Worm (Caenorhabditis elegans) whole organism, young adult: ENCODE results near the gene F28H7.3.

ENCODE experiments used
- B0019.2 ChIP-seq: fragments of 200-800 bp; sonication (Bioruptor generic); conservative IDR thresholded peaks from 2 replicates; pipeline ENCODE4 v1.3.6; 2022; ENCODE audit warnings: missing genetic modification reagents, missing genetic modification characterization, missing compliant biosample characterization
- F22D6.2 ChIP-seq: sonication (generic microtip); optimal IDR thresholded peaks from 2 replicates; lab custom pipeline; 2016; ENCODE audit warnings: mild to moderate bottlenecking, missing genetic modification characterization, missing compliant biosample characterization
- F23B12.7 ChIP-seq: sonication (generic microtip); optimal IDR thresholded peaks from 2 replicates; lab custom pipeline; 2017; ENCODE audit warnings: missing genetic modification characterization, mild to moderate bottlenecking, missing compliant biosample characterization, antibody characterized with exemption, moderate library complexity; ENCODE audit not compliant: insufficient read depth
- F37B4.10 ChIP-seq: fragments of 200-800 bp; sonication (Bioruptor generic); IDR thresholded peaks from 2 replicates; pipeline ENCODE4 v1.3.6; 2022; ENCODE audit warnings: missing genetic modification characterization, missing compliant biosample characterization
- F39B2.1 ChIP-seq: fragments of 200-800 bp; sonication (Bioruptor generic); IDR thresholded peaks from 2 replicates; pipeline ENCODE4 v1.3.6; 2022; ENCODE audit warnings: missing genetic modification reagents, missing genetic modification characterization, missing compliant biosample characterization
- F52B5.7 ChIP-seq: sonication (generic microtip); optimal IDR thresholded peaks from 2 replicates; lab custom pipeline; 2016; ENCODE audit warnings: mild to moderate bottlenecking, missing genetic modification characterization, missing compliant biosample characterization
- F57C9.4 ChIP-seq: sonication (generic microtip); optimal IDR thresholded peaks from 2 replicates; lab custom pipeline; 2017; ENCODE audit warnings: mild to moderate bottlenecking, missing genetic modification characterization, missing compliant biosample characterization
- Y53F4B.3 ChIP-seq: fragments of 200-800 bp; sonication (Bioruptor generic); IDR thresholded peaks from 2 replicates; pipeline ENCODE4 v1.3.6; 2022; ENCODE audit warnings: missing genetic modification reagents, missing genetic modification characterization, missing compliant biosample characterization
- ZK185.1 ChIP-seq: sonication (generic microtip); optimal IDR thresholded peaks from 2 replicates; lab custom pipeline; 2016; ENCODE audit warnings: mild to moderate bottlenecking, missing genetic modification characterization, missing compliant biosample characterization; ENCODE audit not compliant: poor library complexity, severe bottlenecking
- aptf-3 ChIP-seq: fragments of 200-800 bp; sonication (Bioruptor generic); IDR thresholded peaks from 2 replicates; pipeline ENCODE4 v1.3.6; 2022; ENCODE audit warnings: missing genetic modification characterization, missing compliant biosample characterization
- athp-1 ChIP-seq: sonication (generic microtip); optimal IDR thresholded peaks from 2 replicates; lab custom pipeline; 2017; ENCODE audit warnings: mild to moderate bottlenecking, missing genetic modification characterization, missing compliant biosample characterization
- bed-1 ChIP-seq: fragments of 200-800 bp; sonication (Bioruptor generic); IDR thresholded peaks from 2 replicates; pipeline ENCODE4 v1.3.6; 2022; ENCODE audit warnings: missing genetic modification reagents, missing genetic modification characterization, missing compliant biosample characterization
- ccch-3 ChIP-seq: fragments of 200-800 bp; sonication (Bioruptor generic); optimal IDR thresholded peaks from 2 replicates; lab custom pipeline; 2018; ENCODE audit warnings: mild to moderate bottlenecking, missing genetic modification characterization, missing compliant biosample characterization
- cebp-1 ChIP-seq, 2 experiments: fragments of 200-800 bp in 1 of 2; sonication (Bioruptor generic) in 1 of 2; sonication (generic microtip) in 1 of 2; IDR thresholded peaks in 1 of 2; optimal IDR thresholded peaks in 1 of 2; 2 replicates each; pipeline versions ENCODE4 v1.3.6 to Lab custom; 2017 to 2022; ENCODE audit warnings: missing compliant biosample characterization in 2 of 2, missing genetic modification characterization in 2 of 2, mild to moderate bottlenecking in 1 of 2, missing genetic modification reagents in 1 of 2, moderate library complexity in 1 of 2
- cebp-2 ChIP-seq: fragments of 200-800 bp; sonication (Bioruptor generic); IDR thresholded peaks from 2 replicates; pipeline ENCODE4 v1.3.6; 2022; ENCODE audit warnings: missing genetic modification characterization, missing compliant biosample characterization
- ceh-27 ChIP-seq: fragments of 200-800 bp; sonication (Bioruptor generic); optimal IDR thresholded peaks from 2 replicates; lab custom pipeline; 2018; ENCODE audit warnings: mild to moderate bottlenecking, missing genetic modification characterization, moderate library complexity, missing compliant biosample characterization
- ceh-58 ChIP-seq: fragments of 200-800 bp; sonication (Bioruptor generic); IDR thresholded peaks from 2 replicates; pipeline ENCODE4 v1.3.6; 2022; ENCODE audit warnings: missing genetic modification characterization, missing compliant biosample characterization
- ceh-91 ChIP-seq: fragments of 200-800 bp; sonication (Bioruptor generic); IDR thresholded peaks from 2 replicates; pipeline ENCODE4 v1.3.6; 2022; ENCODE audit warnings: missing genetic modification reagents, missing genetic modification characterization, missing compliant biosample characterization
- dpff-1 ChIP-seq: sonication (generic microtip); optimal IDR thresholded peaks from 2 replicates; lab custom pipeline; 2017; ENCODE audit warnings: mild to moderate bottlenecking, missing genetic modification characterization, missing compliant biosample characterization
- dpl-1 ChIP-seq: fragments of 150-350 bp; optimal IDR thresholded peaks from 2 replicates; lab custom pipeline; 2014; ENCODE audit warnings: missing biosample characterization, missing genetic modification reagents, missing genetic modification characterization
- efl-1 ChIP-seq: fragments of 150-350 bp; optimal IDR thresholded peaks from 2 replicates; lab custom pipeline; 2014; ENCODE audit warnings: missing biosample characterization, missing genetic modification reagents, missing genetic modification characterization
- ets-4 ChIP-seq: fragments of 200-800 bp; sonication (Bioruptor generic); optimal IDR thresholded peaks from 2 replicates; lab custom pipeline; 2018; ENCODE audit warnings: mild to moderate bottlenecking, missing genetic modification characterization, missing compliant biosample characterization
- fkh-3 ChIP-seq: sonication (generic microtip); optimal IDR thresholded peaks from 2 replicates; lab custom pipeline; 2016; ENCODE audit warnings: mild to moderate bottlenecking, missing genetic modification characterization, missing compliant biosample characterization
- gei-17 ChIP-seq: fragments of 200-800 bp; sonication (Bioruptor generic); optimal IDR thresholded peaks from 2 replicates; lab custom pipeline; 2018; ENCODE audit warnings: mild to moderate bottlenecking, missing genetic modification characterization, missing compliant biosample characterization
- hmg-1.2 ChIP-seq: fragments of 200-800 bp; sonication (Bioruptor generic); IDR thresholded peaks from 2 replicates; pipeline ENCODE4 v1.3.6; 2022; ENCODE audit warnings: missing genetic modification reagents, missing genetic modification characterization, missing compliant biosample characterization
- hrde-1 ChIP-seq: sonication (generic microtip); optimal IDR thresholded peaks from 2 replicates; lab custom pipeline; 2016; ENCODE audit warnings: missing genetic modification characterization, mild to moderate bottlenecking, missing compliant biosample characterization, moderate library complexity, missing genotype, missing genetic modification reagents, borderline replicate concordance
- let-526 ChIP-seq: fragments of 200-800 bp; sonication (Bioruptor generic); IDR thresholded peaks from 2 replicates; pipeline ENCODE4 v1.3.6; 2022; ENCODE audit warnings: missing genetic modification reagents, missing genetic modification characterization, missing compliant biosample characterization
- lin-26 ChIP-seq: fragments of 200-800 bp; sonication (Bioruptor generic); IDR thresholded peaks from 2 replicates; pipeline ENCODE4 v1.3.6; 2022; ENCODE audit warnings: missing genetic modification reagents, missing genetic modification characterization, missing compliant biosample characterization
- lsy-27 ChIP-seq: sonication (generic microtip); optimal IDR thresholded peaks from 2 replicates; lab custom pipeline; 2017; ENCODE audit warnings: missing genetic modification characterization, mild to moderate bottlenecking, missing compliant biosample characterization, antibody characterized with exemption, missing genotype, borderline replicate concordance; ENCODE audit not compliant: insufficient read depth
- nfya-1 ChIP-seq: sonication (generic microtip); optimal IDR thresholded peaks from 2 replicates; lab custom pipeline; 2017; ENCODE audit warnings: antibody characterized with exemption, missing compliant biosample characterization, missing genetic modification characterization, borderline replicate concordance; ENCODE audit not compliant: insufficient read depth
- nfya-2 ChIP-seq: fragments of 200-800 bp; sonication (Bioruptor generic); IDR thresholded peaks from 2 replicates; pipeline ENCODE4 v1.3.6; 2022; ENCODE audit warnings: missing genetic modification reagents, missing genetic modification characterization, missing compliant biosample characterization
- nfyb-1 ChIP-seq: fragments of 200-800 bp; sonication (Bioruptor generic); IDR thresholded peaks from 2 replicates; pipeline ENCODE4 v1.3.6; 2022; ENCODE audit warnings: missing genetic modification reagents, missing genetic modification characterization, missing compliant biosample characterization
- nhr-27 ChIP-seq: fragments of 200-800 bp; sonication (Bioruptor generic); optimal IDR thresholded peaks from 2 replicates; lab custom pipeline; 2018; ENCODE audit warnings: mild to moderate bottlenecking, missing genetic modification characterization, moderate library complexity, missing compliant biosample characterization
- pbrm-1 ChIP-seq: fragments of 200-800 bp; sonication (Bioruptor generic); IDR thresholded peaks from 2 replicates; pipeline ENCODE4 v1.3.6; 2022; ENCODE audit warnings: missing genetic modification reagents, missing genetic modification characterization, missing compliant biosample characterization
- pha-4 ChIP-seq: fragments of 150-350 bp; sonication (generic microtip); optimal IDR thresholded peaks from 2 replicates; lab custom pipeline; 2014; ENCODE audit warnings: missing biosample characterization, missing genetic modification reagents, missing genetic modification characterization
- rcor-1 ChIP-seq: fragments of 200-800 bp; sonication (Bioruptor generic); IDR thresholded peaks from 2 replicates; pipeline ENCODE4 v1.3.6; 2022; ENCODE audit warnings: missing genetic modification reagents, missing genetic modification characterization, missing compliant biosample characterization
- snpc-1.3 ChIP-seq: sonication (generic microtip); optimal IDR thresholded peaks from 2 replicates; lab custom pipeline; 2017; ENCODE audit warnings: missing genetic modification characterization, mild to moderate bottlenecking, missing compliant biosample characterization, antibody characterized with exemption, moderate library complexity, missing genotype, missing genetic modification reagents; ENCODE audit not compliant: insufficient read depth
- snpc-4 ChIP-seq, 5 experiments: fragments of 150-350 bp in 1 of 5; sonication (generic microtip) in 4 of 5; optimal IDR thresholded peaks; 2 replicates each; lab custom pipeline; 2014 to 2018; ENCODE audit warnings: missing genetic modification characterization in 5 of 5, missing biosample characterization in 3 of 5, antibody characterized with exemption in 2 of 5, mild to moderate bottlenecking in 2 of 5, missing compliant biosample characterization in 2 of 5, missing genotype in 2 of 5, moderate library complexity in 2 of 5, missing genetic modification reagents in 1 of 5
- tbx-9 ChIP-seq: sonication (generic microtip); optimal IDR thresholded peaks from 2 replicates; lab custom pipeline; 2016; ENCODE audit warnings: borderline replicate concordance, missing genetic modification characterization, inconsistent platforms, missing compliant biosample characterization
- tlf-1 ChIP-seq: fragments of 200-800 bp; sonication (Bioruptor generic); optimal IDR thresholded peaks from 2 replicates; lab custom pipeline; 2018; ENCODE audit warnings: mild to moderate bottlenecking, missing genetic modification characterization, missing compliant biosample characterization
- zfh-2 ChIP-seq: fragments of 200-800 bp; sonication (Bioruptor generic); conservative IDR thresholded peaks from 2 replicates; pipeline ENCODE4 v1.3.6; 2022; ENCODE audit warnings: missing genetic modification reagents, missing genetic modification characterization, missing compliant biosample characterization
- ztf-22 ChIP-seq: fragments of 200-800 bp; sonication (Bioruptor generic); optimal IDR thresholded peaks from 2 replicates; lab custom pipeline; 2018; ENCODE audit warnings: mild to moderate bottlenecking, missing genetic modification characterization, moderate library complexity, missing compliant biosample characterization
- ztf-26 ChIP-seq: sonication (generic microtip); optimal IDR thresholded peaks from 2 replicates; lab custom pipeline; 2017; ENCODE audit warnings: missing genetic modification characterization, missing compliant biosample characterization
- ztf-28 ChIP-seq: fragments of 200-800 bp; sonication (Bioruptor generic); IDR thresholded peaks from 2 replicates; pipeline ENCODE4 v1.3.6; 2022; ENCODE audit warnings: missing genetic modification reagents, missing genetic modification characterization, missing compliant biosample characterization
- ztf-6 ChIP-seq: fragments of 200-800 bp; sonication (Bioruptor generic); IDR thresholded peaks from 2 replicates; pipeline ENCODE4 v1.3.6; 2022; ENCODE audit warnings: missing genetic modification reagents, missing genetic modification characterization, missing compliant biosample characterization

F28H7.3 gene

DNA sequence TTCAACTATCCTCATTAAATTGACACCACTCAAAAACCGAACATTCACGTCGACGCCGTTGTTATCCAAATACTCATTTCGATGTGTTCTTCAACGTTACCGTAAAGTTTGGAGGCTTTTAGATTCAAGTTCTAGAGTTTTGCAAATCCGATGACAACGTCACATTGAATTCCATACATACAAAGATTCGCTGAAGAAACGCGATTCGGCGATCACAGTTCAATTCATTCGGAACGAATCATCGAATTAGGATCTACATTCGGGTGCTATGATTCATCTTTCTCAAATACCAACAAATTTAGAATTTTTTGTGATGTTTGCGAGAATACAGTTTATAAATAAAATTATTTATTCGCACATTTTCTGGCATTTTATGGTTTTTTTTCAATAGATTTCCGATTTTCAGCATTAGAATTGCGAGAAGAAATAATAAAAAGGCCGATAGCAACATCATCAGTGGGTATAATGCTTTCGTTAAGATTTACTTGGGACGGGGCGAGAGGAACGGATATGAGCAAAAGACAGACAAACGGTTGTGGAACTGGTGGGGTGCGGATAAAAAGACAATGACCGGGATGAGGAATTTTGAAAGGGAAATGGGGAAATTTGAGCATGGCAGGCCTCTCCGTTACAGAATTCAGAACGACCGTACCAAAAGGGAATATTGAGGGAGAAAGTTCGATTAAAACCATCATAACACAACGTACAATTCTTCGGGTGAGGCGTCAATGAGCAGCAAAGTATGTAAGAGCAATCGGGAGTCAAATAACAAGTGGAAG is 38.6 kb downstream of the F28H7.3 start (continued):
- TF ChIP-seq hrde-1 (tag; lab: Kevin White, UChicago) (no peak), F39B2.1 (no peak), dpl-1 (GFP tag; lab: Kevin White, UChicago) (no peak), F37B4.10 (GFP tag; lab: Robert Waterston, UW) (no peak), rcor-1 (GFP tag; lab: Robert Waterston, UW) (no peak), let-526 (GFP tag; lab: Robert Waterston, UW) (0 out of 2 replicates have a peak, but pooled peaks have one; percentile 39), nfya-2 (GFP tag; lab: Robert Waterston, UW) (no peak), athp-1 (no peak), nfyb-1 (GFP tag; lab: Robert Waterston, UW) (peak; percentile 61; the same call in 1 of the 2 replicates), ztf-6 (no peak), efl-1 (GFP tag; lab: Kevin White, UChicago) (no peak), zfh-2 (GFP tag; lab: Robert Waterston, UW) (no peak), cebp-2 (GFP tag; lab: Robert Waterston, UW) (no peak), dpff-1 (tag; lab: Kevin White, UChicago) (no peak), ets-4 (no peak), snpc-1.3 (no peak), nfya-1 (tag; lab: Kevin White, UChicago) (no peak), pha-4 (tag; lab: Kevin White, UChicago) (no peak), ztf-22 (GFP tag; lab: Kevin White, UChicago) (no peak), Y53F4B.3 (GFP tag; lab: Robert Waterston, UW) (no peak), F52B5.7 (tag; lab: Kevin White, UChicago) (peak; percentile 8), cebp-1 (GFP tag; IDR thresholded peaks at IDR 0.05; lab: Robert Waterston, UW) (no peak), cebp-1 (tag; optimal IDR thresholded peaks at IDR 0.05; lab: Kevin White, UChicago) (peak; percentile 55), ZK185.1 (peak; percentile 18), ztf-28 (GFP tag; lab: Robert Waterston, UW) (no peak), lsy-27 (tag; lab: Kevin White, UChicago) (no peak), snpc-4 (GFP tag; optimal IDR thresholded peaks at IDR 0.05; lab: Kevin White, UChicago) (no peak), snpc-4 (tag; optimal IDR thresholded peaks at IDR 0.05; lab: Kevin White, UChicago) (no peak), B0019.2 (no peak), nhr-27 (tag; lab: Kevin White, UChicago) (no peak), fkh-3 (tag; lab: Kevin White, UChicago) (no peak), ceh-91 (GFP tag; lab: Robert Waterston, UW) (no peak), ceh-58 (no peak), lin-26 (GFP tag; lab: Robert Waterston, UW) (no peak), hmg-1.2 (GFP tag; lab: Robert Waterston, UW) (0 out of 2 replicates have a peak, but pooled peaks have one; percentile 8), tlf-1 (no peak), ztf-26 (no peak), bed-1 (GFP tag; lab: Robert Waterston, UW) (no peak), aptf-3 (GFP tag; lab: Robert Waterston, UW) (no peak), F57C9.4 (tag; lab: Kevin White, UChicago) (no peak), gei-17 (GFP tag; lab: Kevin White, UChicago) (no peak), F22D6.2 (tag; lab: Kevin White, UChicago) (no peak), ceh-27 (no peak), ccch-3 (GFP tag; lab: Kevin White, UChicago) (no peak), F23B12.7 (tag; lab: Kevin White, UChicago) (peak; percentile 4), pbrm-1 (no peak), tbx-9 (no peak)
